Worm (Caenorhabditis elegans) whole organism, young adult: ENCODE results near the gene C49C8.1.

ENCODE experiments used
- B0336.3 ChIP-seq: fragments of 200-800 bp; sonication (Bioruptor generic); IDR thresholded peaks from 2 replicates; pipeline ENCODE4 v1.3.6; 2022; ENCODE audit warnings: missing genetic modification characterization, missing compliant biosample characterization
- F10E7.11 ChIP-seq: sonication (generic microtip); optimal IDR thresholded peaks from 2 replicates; lab custom pipeline; 2017; ENCODE audit warnings: mild to moderate bottlenecking, missing genetic modification characterization, moderate library complexity, missing compliant biosample characterization
- F22D6.2 ChIP-seq: sonication (generic microtip); optimal IDR thresholded peaks from 2 replicates; lab custom pipeline; 2016; ENCODE audit warnings: mild to moderate bottlenecking, missing genetic modification characterization, missing compliant biosample characterization
- F23B12.7 ChIP-seq: sonication (generic microtip); optimal IDR thresholded peaks from 2 replicates; lab custom pipeline; 2017; ENCODE audit warnings: missing genetic modification characterization, mild to moderate bottlenecking, missing compliant biosample characterization, antibody characterized with exemption, moderate library complexity; ENCODE audit not compliant: insufficient read depth
- F37B4.10 ChIP-seq: fragments of 200-800 bp; sonication (Bioruptor generic); IDR thresholded peaks from 2 replicates; pipeline ENCODE4 v1.3.6; 2022; ENCODE audit warnings: missing genetic modification characterization, missing compliant biosample characterization
- F52B5.7 ChIP-seq: sonication (generic microtip); optimal IDR thresholded peaks from 2 replicates; lab custom pipeline; 2016; ENCODE audit warnings: mild to moderate bottlenecking, missing genetic modification characterization, missing compliant biosample characterization
- F57C9.4 ChIP-seq: sonication (generic microtip); optimal IDR thresholded peaks from 2 replicates; lab custom pipeline; 2017; ENCODE audit warnings: mild to moderate bottlenecking, missing genetic modification characterization, missing compliant biosample characterization
- Y95B8A.8 ChIP-seq: fragments of 200-800 bp; sonication (Bioruptor generic); IDR thresholded peaks from 2 replicates; pipeline ENCODE4 v1.3.6; 2022; ENCODE audit warnings: missing genetic modification reagents, missing genetic modification characterization, missing compliant biosample characterization
- aptf-3 ChIP-seq: fragments of 200-800 bp; sonication (Bioruptor generic); IDR thresholded peaks from 2 replicates; pipeline ENCODE4 v1.3.6; 2022; ENCODE audit warnings: missing genetic modification characterization, missing compliant biosample characterization
- cebp-1 ChIP-seq, 2 experiments: fragments of 200-800 bp in 1 of 2; sonication (Bioruptor generic) in 1 of 2; sonication (generic microtip) in 1 of 2; IDR thresholded peaks in 1 of 2; optimal IDR thresholded peaks in 1 of 2; 2 replicates each; pipeline versions ENCODE4 v1.3.6 to Lab custom; 2017 to 2022; ENCODE audit warnings: missing compliant biosample characterization in 2 of 2, missing genetic modification characterization in 2 of 2, mild to moderate bottlenecking in 1 of 2, missing genetic modification reagents in 1 of 2, moderate library complexity in 1 of 2
- ceh-91 ChIP-seq: fragments of 200-800 bp; sonication (Bioruptor generic); IDR thresholded peaks from 2 replicates; pipeline ENCODE4 v1.3.6; 2022; ENCODE audit warnings: missing genetic modification reagents, missing genetic modification characterization, missing compliant biosample characterization
- dox-1 ChIP-seq: fragments of 200-800 bp; sonication (Bioruptor generic); IDR thresholded peaks from 2 replicates; pipeline ENCODE4 v1.3.6; 2022; ENCODE audit warnings: missing genetic modification reagents, missing genetic modification characterization, missing compliant biosample characterization
- efl-1 ChIP-seq: fragments of 150-350 bp; optimal IDR thresholded peaks from 2 replicates; lab custom pipeline; 2014; ENCODE audit warnings: missing biosample characterization, missing genetic modification reagents, missing genetic modification characterization
- egl-44 ChIP-seq: fragments of 200-800 bp; sonication (Bioruptor generic); IDR thresholded peaks from 2 replicates; pipeline ENCODE4 v1.3.6; 2022; ENCODE audit warnings: missing genetic modification reagents, missing genetic modification characterization, missing compliant biosample characterization
- ekl-4 ChIP-seq: fragments of 200-800 bp; sonication (Bioruptor generic); IDR thresholded peaks from 2 replicates; pipeline ENCODE4 v1.3.6; 2022; ENCODE audit warnings: missing genetic modification reagents, missing genetic modification characterization, missing compliant biosample characterization
- ets-4 ChIP-seq: fragments of 200-800 bp; sonication (Bioruptor generic); optimal IDR thresholded peaks from 2 replicates; lab custom pipeline; 2018; ENCODE audit warnings: mild to moderate bottlenecking, missing genetic modification characterization, missing compliant biosample characterization
- hlh-12 ChIP-seq: sonication (generic microtip); optimal IDR thresholded peaks from 2 replicates; lab custom pipeline; 2016; ENCODE audit warnings: missing genetic modification characterization, missing compliant biosample characterization
- hrde-1 ChIP-seq: sonication (generic microtip); optimal IDR thresholded peaks from 2 replicates; lab custom pipeline; 2016; ENCODE audit warnings: missing genetic modification characterization, mild to moderate bottlenecking, missing compliant biosample characterization, moderate library complexity, missing genotype, missing genetic modification reagents, borderline replicate concordance
- madf-6 ChIP-seq: fragments of 200-800 bp; sonication (Bioruptor generic); IDR thresholded peaks from 2 replicates; pipeline ENCODE4 v1.3.6; 2022; ENCODE audit warnings: missing genetic modification reagents, missing genetic modification characterization, missing compliant biosample characterization
- madf-8 ChIP-seq: fragments of 200-800 bp; sonication (Bioruptor generic); conservative IDR thresholded peaks from 2 replicates; pipeline ENCODE4 v1.3.6; 2022; ENCODE audit warnings: missing genetic modification reagents, missing genetic modification characterization, missing compliant biosample characterization
- nhr-179 ChIP-seq: sonication (generic microtip); optimal IDR thresholded peaks from 2 replicates; lab custom pipeline; 2016; ENCODE audit warnings: mild to moderate bottlenecking, missing genetic modification characterization, missing compliant biosample characterization
- nhr-27 ChIP-seq: fragments of 200-800 bp; sonication (Bioruptor generic); optimal IDR thresholded peaks from 2 replicates; lab custom pipeline; 2018; ENCODE audit warnings: mild to moderate bottlenecking, missing genetic modification characterization, moderate library complexity, missing compliant biosample characterization
- nhr-80 ChIP-seq: sonication (generic microtip); optimal IDR thresholded peaks from 2 replicates; lab custom pipeline; 2016; ENCODE audit warnings: missing genetic modification characterization, missing compliant biosample characterization
- rec-8 ChIP-seq, 2 experiments: sonication (generic microtip); optimal IDR thresholded peaks; 2 replicates each; lab custom pipeline; 2016; ENCODE audit warnings: mild to moderate bottlenecking in 2 of 2, missing genetic modification characterization in 2 of 2, missing genetic modification reagents in 2 of 2, missing genotype in 2 of 2, missing biosample characterization in 1 of 2, missing compliant biosample characterization in 1 of 2, moderate library complexity in 1 of 2
- sdz-38 ChIP-seq: sonication (generic microtip); optimal IDR thresholded peaks from 2 replicates; lab custom pipeline; 2016; ENCODE audit warnings: missing genotype, missing genetic modification characterization, missing compliant biosample characterization
- snpc-1.3 ChIP-seq: sonication (generic microtip); optimal IDR thresholded peaks from 2 replicates; lab custom pipeline; 2017; ENCODE audit warnings: missing genetic modification characterization, mild to moderate bottlenecking, missing compliant biosample characterization, antibody characterized with exemption, moderate library complexity, missing genotype, missing genetic modification reagents; ENCODE audit not compliant: insufficient read depth
- snpc-4 ChIP-seq, 5 experiments: fragments of 150-350 bp in 1 of 5; sonication (generic microtip) in 4 of 5; optimal IDR thresholded peaks; 2 replicates each; lab custom pipeline; 2014 to 2018; ENCODE audit warnings: missing genetic modification characterization in 5 of 5, missing biosample characterization in 3 of 5, antibody characterized with exemption in 2 of 5, mild to moderate bottlenecking in 2 of 5, missing compliant biosample characterization in 2 of 5, missing genotype in 2 of 5, moderate library complexity in 2 of 5, missing genetic modification reagents in 1 of 5
- sptf-2 ChIP-seq: fragments of 200-800 bp; sonication (Bioruptor generic); optimal IDR thresholded peaks from 2 replicates; lab custom pipeline; 2018; ENCODE audit warnings: mild to moderate bottlenecking, missing genetic modification characterization, missing compliant biosample characterization
- unc-62 ChIP-seq: fragments of 150-350 bp; optimal IDR thresholded peaks from 2 replicates; lab custom pipeline; 2014; ENCODE audit warnings: missing biosample characterization, missing genetic modification reagents, missing genetic modification characterization
- zim-3 ChIP-seq: sonication (generic microtip); optimal IDR thresholded peaks from 2 replicates; lab custom pipeline; 2017; ENCODE audit warnings: mild to moderate bottlenecking, missing genetic modification characterization, moderate library complexity, missing compliant biosample characterization
- ztf-22 ChIP-seq: fragments of 200-800 bp; sonication (Bioruptor generic); optimal IDR thresholded peaks from 2 replicates; lab custom pipeline; 2018; ENCODE audit warnings: mild to moderate bottlenecking, missing genetic modification characterization, moderate library complexity, missing compliant biosample characterization

C49C8.1 gene

DNA sequence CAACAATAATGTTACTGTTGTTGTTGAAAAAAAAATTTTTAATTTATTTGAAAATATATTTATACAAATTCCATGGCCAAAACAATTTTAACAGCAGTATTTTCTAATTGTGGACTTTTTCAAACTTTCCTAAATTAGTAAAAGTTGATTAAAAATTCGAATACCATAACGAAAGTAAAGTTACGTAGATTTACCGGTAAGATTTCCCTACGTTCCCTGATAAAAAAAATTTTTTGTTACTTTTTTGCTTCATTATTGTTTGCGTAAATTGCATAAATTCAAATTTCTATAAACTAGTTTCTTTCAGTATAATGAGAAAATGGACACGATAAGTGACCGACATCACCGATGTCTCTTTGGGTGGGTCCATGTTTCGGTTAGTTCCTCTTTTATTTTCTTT is 45.4 kb upstream of the C49C8.1 start, which contains the start of gene F42A9.6:
TSS of gene F42A9.6 (plus strand) at position 301 of the 400 bp plus-strand sequence.
- TF ChIP-seq ets-4 (GFP tag; lab: Kevin White, UChicago) (no peak), ekl-4 (no peak), madf-8 (GFP tag; lab: Robert Waterston, UW) (no peak), F22D6.2 (no peak), dox-1 (GFP tag; lab: Robert Waterston, UW) (no peak), sdz-38 (tag; lab: Kevin White, UChicago) (no peak), snpc-1.3 (tag; lab: Kevin White, UChicago) (no peak)

DNA sequence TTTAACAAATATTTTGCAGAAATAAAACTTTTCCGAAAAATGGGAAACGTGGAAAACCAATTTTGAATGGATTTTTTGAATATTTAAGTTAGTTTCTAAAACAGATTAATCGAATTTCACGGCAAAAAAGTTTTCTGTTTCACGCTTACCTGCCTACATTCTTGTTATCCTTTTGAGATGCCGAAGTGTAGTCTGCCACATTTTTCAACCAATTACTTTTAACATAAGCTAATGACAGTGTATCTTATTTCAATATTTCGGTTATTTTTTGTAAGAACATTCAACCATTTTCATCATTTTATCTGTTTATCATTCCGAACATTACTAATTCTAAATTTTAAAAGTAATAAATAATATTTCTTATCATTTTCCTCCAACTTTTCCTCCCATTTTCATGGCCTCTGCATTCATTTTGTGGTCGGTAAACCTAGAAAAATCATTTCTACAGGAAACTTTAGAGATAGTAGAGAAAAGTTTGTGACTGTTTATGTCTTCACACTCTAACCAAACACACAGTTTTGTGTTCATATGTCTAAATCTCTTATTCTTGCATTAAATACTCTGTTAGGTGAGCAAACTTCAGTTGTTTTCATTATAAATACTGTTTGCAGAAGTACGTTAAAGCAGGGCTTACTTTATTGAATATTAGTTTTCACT is 42.4 kb upstream of the C49C8.1 start, which contains the start of the genes F42A9.17 and cyp-33E2:
TSS of gene F42A9.17 (minus strand) at position 51 of the 657 bp plus-strand sequence.
TSS of gene cyp-33E2 (plus strand) at position 449 of the 657 bp plus-strand sequence.
- TF ChIP-seq unc-62 (GFP tag; lab: Kevin White, UChicago) (no peak), aptf-3 (GFP tag; lab: Robert Waterston, UW) (no peak), snpc-4 (GFP tag; optimal IDR thresholded peaks at IDR 0.05; lab: Kevin White, UChicago) (no peak), snpc-4 (tag; optimal IDR thresholded peaks at IDR 0.05; lab: Kevin White, UChicago) (no peak), zim-3 (tag; lab: Kevin White, UChicago) (no peak), ceh-91 (no peak), nhr-80 (peak; percentile 81), hrde-1 (no peak), sptf-2 (GFP tag; lab: Kevin White, UChicago) (no peak)
- TF ChIP-seq, all 124 proteins: peak for 1

DNA sequence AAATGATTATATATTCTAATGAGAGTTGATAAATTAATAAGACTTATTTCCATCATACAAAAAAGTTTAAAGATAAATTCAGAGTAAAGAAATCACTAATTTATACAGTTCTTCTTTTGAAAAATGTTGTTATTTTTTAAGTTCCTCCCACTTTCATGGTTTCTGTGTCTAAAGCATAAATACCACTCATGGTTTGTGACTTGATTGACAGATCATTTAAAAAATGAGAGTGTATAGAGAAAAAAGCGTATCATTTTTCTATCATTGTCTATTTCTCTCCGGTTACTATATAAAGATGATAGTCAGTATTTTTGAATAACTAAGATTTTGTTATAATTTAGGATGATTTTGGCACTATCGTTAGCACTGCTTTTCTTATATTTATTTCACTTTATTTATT is 39.7 kb upstream of the C49C8.1 start, which contains the start of gene cyp-33E3:
TSS of gene cyp-33E3 (plus strand) at position 316 of the 400 bp plus-strand sequence.
- TF ChIP-seq F10E7.11 (tag; lab: Kevin White, UChicago) (no peak), nhr-80 (peak; percentile 57), F57C9.4 (tag; lab: Kevin White, UChicago) (no peak), cebp-1 (GFP tag; IDR thresholded peaks at IDR 0.05; lab: Robert Waterston, UW) (no peak), cebp-1 (tag; optimal IDR thresholded peaks at IDR 0.05; lab: Kevin White, UChicago) (no peak)

DNA sequence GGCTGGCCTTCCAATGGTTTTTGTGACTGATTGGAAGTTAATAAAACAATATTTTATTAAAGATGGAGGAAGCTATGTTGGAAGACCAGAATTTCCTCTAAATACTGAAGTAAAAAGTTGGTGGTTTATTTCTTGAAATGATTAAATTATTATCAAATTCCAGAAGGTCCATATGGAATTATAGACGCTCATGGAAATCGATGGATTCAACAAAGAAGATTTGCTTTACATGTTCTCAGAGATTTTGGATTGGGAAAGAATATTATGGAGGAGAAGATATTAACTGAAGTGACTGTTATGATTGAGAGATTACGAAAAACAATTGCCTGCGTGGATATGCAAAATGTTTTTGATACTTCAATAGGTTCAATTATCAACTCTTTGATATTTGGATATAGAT is 39.1 kb upstream of the C49C8.1 start:
- TF ChIP-seq ztf-22 (GFP tag; lab: Kevin White, UChicago) (no peak), hlh-12 (no peak), F52B5.7 (no peak), efl-1 (GFP tag; lab: Kevin White, UChicago) (no peak), F23B12.7 (tag; lab: Kevin White, UChicago) (no peak), egl-44 (GFP tag; lab: Robert Waterston, UW) (no peak), nhr-179 (tag; lab: Kevin White, UChicago) (no peak), madf-6 (GFP tag; lab: Robert Waterston, UW) (no peak), B0336.3 (GFP tag; lab: Robert Waterston, UW) (no peak), ceh-91 (no peak), rec-8 (tag; optimal IDR thresholded peaks at IDR 0.05; lab: Kevin White, UChicago) (no peak), nhr-27 (tag; lab: Kevin White, UChicago) (no peak), F37B4.10 (no peak), Y95B8A.8 (GFP tag; lab: Robert Waterston, UW) (no peak)
